Worm (Caenorhabditis elegans) whole organism, early embryonic: ENCODE measurements around the gene F13C5.3.

Experiments used
- aly-1 ChIP-seq: sonication (generic microtip); optimal IDR thresholded peaks from 2 replicates; lab custom pipeline; 2016; ENCODE audit warnings: missing genetic modification characterization, missing compliant biosample characterization
- ama-1 ChIP-seq: fragments of 150-350 bp; optimal IDR thresholded peaks from 2 replicates; lab custom pipeline; 2014
- ceh-13 ChIP-seq: fragments of 200-800 bp; sonication (Bioruptor generic); optimal IDR thresholded peaks from 2 replicates; lab custom pipeline; 2018; ENCODE audit warnings: mild to moderate bottlenecking, missing genetic modification characterization, missing compliant biosample characterization
- ceh-36 ChIP-seq: sonication (generic microtip); optimal IDR thresholded peaks from 2 replicates; lab custom pipeline; 2016; ENCODE audit warnings: missing genetic modification characterization, inconsistent platforms, missing compliant biosample characterization
- hmbx-1 ChIP-seq: sonication (generic microtip); optimal IDR thresholded peaks from 2 replicates; lab custom pipeline; 2016; ENCODE audit warnings: mild to moderate bottlenecking, missing genetic modification characterization, missing compliant biosample characterization
- tbx-11 ChIP-seq: fragments of 200-800 bp; sonication (Bioruptor generic); IDR thresholded peaks from 2 replicates; pipeline ENCODE4 v1.3.6; 2022; ENCODE audit warnings: missing genetic modification characterization, missing compliant biosample characterization
- tbx-37 ChIP-seq: fragments of 200-800 bp; sonication (Bioruptor generic); conservative IDR thresholded peaks from 2 replicates; pipeline ENCODE4 v1.3.6; 2022; ENCODE audit warnings: missing genetic modification reagents, missing genetic modification characterization, missing compliant biosample characterization
- tra-4 ChIP-seq: sonication (generic microtip); optimal IDR thresholded peaks from 2 replicates; lab custom pipeline; 2017; ENCODE audit warnings: missing genetic modification characterization, missing compliant biosample characterization

ce11 chrX:553875-554274 lies 45.5 kb downstream of the F13C5.3 start, which contains the start of gene F57C12.6:
- TF ChIP-seq ama-1 (lab: Kevin White, UChicago) (no peak), tbx-11 (no peak), ceh-36 (no peak), tbx-37 (GFP tag; lab: Robert Waterston, UW) (no peak), hmbx-1 (tag; lab: Kevin White, UChicago) (no peak), tra-4 (tag; lab: Kevin White, UChicago) (no peak), ceh-13 (no peak), aly-1 (tag; lab: Kevin White, UChicago) (no peak)
